Fruit fly (Drosophila melanogaster): ENCODE data around the gene mthl7.

The mthl7 gene

DNA sequence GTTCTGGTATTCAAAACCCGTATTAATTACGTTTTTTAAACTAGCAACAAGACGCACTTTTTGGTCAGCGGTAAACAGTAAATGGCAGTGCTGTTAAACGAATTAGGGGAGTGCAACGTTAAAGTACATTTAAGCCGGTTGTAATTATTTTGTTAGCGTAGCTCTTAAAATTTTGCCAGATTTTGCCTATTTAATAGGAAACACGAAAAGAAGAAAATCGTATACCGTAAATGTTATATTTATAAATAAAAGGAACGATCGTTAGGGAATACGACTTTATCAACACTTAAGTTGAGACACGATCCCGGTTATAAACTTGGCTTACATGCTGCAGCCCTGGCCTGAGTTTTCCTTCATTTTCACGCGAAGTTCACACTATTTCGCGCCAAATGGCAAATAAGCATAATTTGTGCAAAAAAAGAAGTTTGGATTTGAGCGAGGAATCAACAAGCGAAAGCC, 42.8 kb downstream of the mthl7 start, which contains the start of the genes Setx and mus301 (continued):
- peak; percentile 46 for TF ChIP-seq cwo (GFP tag; optimal IDR thresholded peaks at IDR 0.05)
- no peak for TF ChIP-seq yki (optimal IDR thresholded peaks at IDR 0.05)
- TF ChIP-seq Vsx1 (GFP tag; optimal IDR thresholded peaks at IDR 0.05), result no peak
- TF ChIP-seq Gsc (GFP tag; IDR thresholded peaks at IDR 0.05), result 0 out of 2 replicates have a peak, but pooled peaks have one; percentile 27
- TF ChIP-seq CG6854 (GFP tag; optimal IDR thresholded peaks at IDR 0.05), result no peak
- TF ChIP-seq tap (tag; optimal IDR thresholded peaks at IDR 0.05), result no peak
- TF ChIP-seq CG3163 (GFP tag; optimal IDR thresholded peaks at IDR 0.05), result peak; percentile 51
- no peak for TF ChIP-seq CG12219 (GFP tag; optimal IDR thresholded peaks at IDR 0.05)
- TF ChIP-seq B-H1 (GFP tag; IDR thresholded peaks at IDR 0.05), result peak; percentile 58; the same call in 2 of the 3 replicates
- TF ChIP-seq CG8388 (GFP tag; optimal IDR thresholded peaks at IDR 0.05), result peak; percentile 51
- peak; percentile 30 for TF ChIP-seq ATbp (GFP tag; optimal IDR thresholded peaks at IDR 0.05)
- peak; percentile 47 for TF ChIP-seq crc (GFP tag; optimal IDR thresholded peaks at IDR 0.05)
- TF ChIP-seq wor (GFP tag; IDR thresholded peaks at IDR 0.05), result no peak
- no peak for TF ChIP-seq CG12071 (GFP tag; optimal IDR thresholded peaks at IDR 0.05)
- TF ChIP-seq CG6254 (GFP tag; optimal IDR thresholded peaks at IDR 0.05), result peak; percentile 48
- peak; percentile 60; the same call in 1 of the 3 replicates for TF ChIP-seq CG11560 (tag; IDR thresholded peaks at IDR 0.05)
- peak; percentile 55 for TF ChIP-seq Oli (tag; optimal IDR thresholded peaks at IDR 0.05)
- TF ChIP-seq Elba2 (GFP tag; optimal IDR thresholded peaks at IDR 0.05), result peak; percentile 98
- TF ChIP-seq exex (tag; optimal IDR thresholded peaks at IDR 0.05), result no peak
- TF ChIP-seq CG2129 (GFP tag; IDR thresholded peaks at IDR 0.05; ENCODE audit: partially characterized antibody), result no peak
- TF ChIP-seq trem (tag; optimal IDR thresholded peaks at IDR 0.05), result peak; percentile 86
- no peak for TF ChIP-seq PHDP (tag; optimal IDR thresholded peaks at IDR 0.05)
- TF ChIP-seq her (GFP tag; optimal IDR thresholded peaks at IDR 0.05), result peak; percentile 36
- peak; percentile 40 for TF ChIP-seq Asciz (GFP tag; optimal IDR thresholded peaks at IDR 0.05)
- no peak for TF ChIP-seq seq (GFP tag; IDR thresholded peaks at IDR 0.05)
- TF ChIP-seq slbo (GFP tag; IDR thresholded peaks at IDR 0.05), result peak; percentile 90
- TF ChIP-seq Atf6 (GFP tag; IDR thresholded peaks at IDR 0.05), result peak; percentile 68
- TF ChIP-seq dan (GFP tag; IDR thresholded peaks at IDR 0.05), result no peak; the same call in 1 of the 2 replicates
- peak; percentile 82 for TF ChIP-seq fu2 (GFP tag; optimal IDR thresholded peaks at IDR 0.05)
- TF ChIP-seq gsb (GFP tag; IDR thresholded peaks at IDR 0.05), result peak; percentile 59; the same call in 1 of the 2 replicates
- no peak for TF ChIP-seq dmrt99B (tag; optimal IDR thresholded peaks at IDR 0.05)
- peak; percentile 62 for TF ChIP-seq nerfin-1 (tag; optimal IDR thresholded peaks at IDR 0.05)
- no peak for TF ChIP-seq stc (GFP tag; IDR thresholded peaks at IDR 0.05)
- peak; percentile 55 for TF ChIP-seq CG31388 (GFP tag; optimal IDR thresholded peaks at IDR 0.05)
- peak; percentile 70 for TF ChIP-seq p53 (GFP tag; optimal IDR thresholded peaks at IDR 0.05)
- peak; percentile 40; the same call in 1 of the 2 replicates for TF ChIP-seq amos (GFP tag; IDR thresholded peaks at IDR 0.05; ENCODE audit: partially characterized antibody)
- TF ChIP-seq croc (GFP tag; conservative IDR thresholded peaks at IDR 0.05), result peak; percentile 37; the same call in 2 of the 3 replicates
- TF ChIP-seq CG3847 (GFP tag; IDR thresholded peaks at IDR 0.05), result peak; percentile 93
- TF ChIP-seq CG6813 (GFP tag; optimal IDR thresholded peaks at IDR 0.05), result no peak
- TF ChIP-seq HLH54F (GFP tag; optimal IDR thresholded peaks at IDR 0.05), result peak; percentile 88
- TF ChIP-seq oc (tag; optimal IDR thresholded peaks at IDR 0.05), result no peak
- TF ChIP-seq CG2199 (GFP tag; IDR thresholded peaks at IDR 0.05), result 0 out of 3 replicates have a peak, but pooled peaks have one; percentile 20
- TF ChIP-seq ham (GFP tag; IDR thresholded peaks at IDR 0.05), result 0 out of 2 replicates have a peak, but pooled peaks have one; percentile 48
- peak; percentile 75 for TF ChIP-seq CG9609 (GFP tag; optimal IDR thresholded peaks at IDR 0.05)
- no peak for TF ChIP-seq CG18262 (tag; optimal IDR thresholded peaks at IDR 0.05)
- TF ChIP-seq CG10274 (GFP tag; optimal IDR thresholded peaks at IDR 0.05), result peak; percentile 9
- TF ChIP-seq Eip74EF (GFP tag; optimal IDR thresholded peaks at IDR 0.05), result no peak
- peak; percentile 76 for TF ChIP-seq tx (GFP tag; optimal IDR thresholded peaks at IDR 0.05)
- no peak for TF ChIP-seq CG13894 (tag; optimal IDR thresholded peaks at IDR 0.05)
- TF ChIP-seq CoRest (tag; optimal IDR thresholded peaks at IDR 0.05), result peak; percentile 89
